Fruit fly (Drosophila melanogaster) whole organism, embryonic: ENCODE results near the gene BBS1.

ENCODE experiments used
- Adf1 ChIP-seq: fragments of 200-800 bp; sonication (Bioruptor generic); IDR thresholded peaks from 2 replicates; pipeline ENCODE4 v1.3.6; 2022; ENCODE audit warnings: missing biosample characterization, missing genetic modification characterization
- Awh ChIP-seq: fragments of 200-800 bp; sonication (Bioruptor generic); IDR thresholded peaks from 2 replicates; pipeline ENCODE4, ENCODE4 v1.3.6; 2022; ENCODE audit warnings: missing biosample characterization, missing genetic modification characterization
- CG11504 ChIP-seq: fragments of 200-800 bp; sonication (Bioruptor generic); optimal IDR thresholded peaks from 3 replicates; lab custom pipeline; 2019; ENCODE audit warnings: missing biosample characterization, mild to moderate bottlenecking, missing genetic modification characterization, moderate library complexity
- CG12104 ChIP-seq: fragments of 200-800 bp; sonication (Bioruptor generic); optimal IDR thresholded peaks from 3 replicates; lab custom pipeline; 2016; ENCODE audit warnings: missing biosample characterization, missing genetic modification characterization
- CG12219 ChIP-seq: fragments of 200-800 bp; sonication (Bioruptor generic); optimal IDR thresholded peaks from 3 replicates; lab custom pipeline; 2018; ENCODE audit warnings: missing biosample characterization, mild to moderate bottlenecking, missing genetic modification characterization
- CG12659 ChIP-seq: fragments of 200-800 bp; sonication (Bioruptor generic); optimal IDR thresholded peaks from 3 replicates; lab custom pipeline; 2017; ENCODE audit warnings: mild to moderate bottlenecking, missing biosample characterization, missing genetic modification reagents, missing genetic modification characterization
- CG15514 ChIP-seq: fragments of 200-800 bp; sonication (Bioruptor generic); optimal IDR thresholded peaks from 3 replicates; lab custom pipeline; 2017; ENCODE audit warnings: missing biosample characterization, missing genetic modification characterization, mild to moderate bottlenecking, moderate library complexity, missing genetic modification reagents
- CG16863 ChIP-seq: fragments of 200-800 bp; sonication (Bioruptor generic); optimal IDR thresholded peaks from 3 replicates; lab custom pipeline; 2016; ENCODE audit warnings: missing biosample characterization, missing genetic modification characterization
- CG18619 ChIP-seq: fragments of 200-800 bp; sonication (Bioruptor generic); optimal IDR thresholded peaks from 3 replicates; lab custom pipeline; 2017; ENCODE audit warnings: missing biosample characterization, mild to moderate bottlenecking, missing genetic modification characterization
- CG30403 ChIP-seq: fragments of 200-800 bp; sonication (Bioruptor generic); optimal IDR thresholded peaks from 3 replicates; lab custom pipeline; 2016; ENCODE audit warnings: missing biosample characterization, missing genetic modification characterization
- CG31365 ChIP-seq: fragments of 200-800 bp; sonication (Bioruptor generic); optimal IDR thresholded peaks from 2 replicates; lab custom pipeline; 2018; ENCODE audit warnings: missing biosample characterization, mild to moderate bottlenecking, missing genetic modification characterization
- CG32532 ChIP-seq: fragments of 200-800 bp; sonication (Bioruptor generic); IDR thresholded peaks from 2 replicates; pipeline ENCODE4 v1.3.6; 2022; ENCODE audit warnings: missing biosample characterization, missing genetic modification characterization
- CG4328 ChIP-seq: fragments of 200-800 bp; sonication (Bioruptor generic); optimal IDR thresholded peaks from 3 replicates; lab custom pipeline; 2017; ENCODE audit warnings: missing biosample characterization, missing genetic modification reagents, missing genetic modification characterization
- CG4820 ChIP-seq: fragments of 200-800 bp; sonication (Bioruptor generic); optimal IDR thresholded peaks from 3 replicates; lab custom pipeline; 2016; ENCODE audit warnings: missing biosample characterization, missing genetic modification characterization
- CG6791 ChIP-seq: fragments of 200-800 bp; sonication (Bioruptor generic); IDR thresholded peaks from 3 replicates; pipeline ENCODE4 v1.3.6; 2022; ENCODE audit warnings: missing biosample characterization, missing genetic modification characterization; ENCODE audit not compliant: partially characterized antibody
- CG7786 ChIP-seq: fragments of 200-800 bp; sonication (Bioruptor generic); optimal IDR thresholded peaks from 2 replicates; lab custom pipeline; 2016; ENCODE audit warnings: missing biosample characterization, missing genetic modification characterization
- CG8765 ChIP-seq: fragments of 200-800 bp; sonication (Bioruptor generic); IDR thresholded peaks from 2 replicates; pipeline ENCODE4 v1.3.6; 2022; ENCODE audit warnings: missing biosample characterization, missing genetic modification characterization
- CG9932 ChIP-seq: fragments of 200-800 bp; sonication (Bioruptor generic); IDR thresholded peaks from 2 replicates; pipeline ENCODE4 v1.3.6; 2022; ENCODE audit warnings: missing biosample characterization, missing genetic modification characterization
- D ChIP-seq, 2 experiments: fragments of 200-800 bp in 1 of 2; fragments of >200 bp in 1 of 2; sonication (Bioruptor generic) in 1 of 2; optimal IDR thresholded peaks; 2 replicates in 1 of 2; 3 replicates in 1 of 2; lab custom pipeline; 2017; ENCODE audit warnings: mild to moderate bottlenecking in 1 of 2, missing biosample characterization in 1 of 2, missing genetic modification characterization in 1 of 2, missing genetic modification reagents in 1 of 2
- Dek ChIP-seq: fragments of 200-800 bp; sonication (Bioruptor generic); optimal IDR thresholded peaks from 3 replicates; lab custom pipeline; 2019; ENCODE audit warnings: missing biosample characterization, mild to moderate bottlenecking, missing genetic modification characterization, moderate library complexity
- Doc2 ChIP-seq: fragments of 200-800 bp; sonication (Bioruptor generic); IDR thresholded peaks from 2 replicates; pipeline ENCODE4 v1.3.6; 2022; ENCODE audit warnings: missing biosample characterization, missing genetic modification characterization
- Eip74EF ChIP-seq, 2 experiments: fragments of 200-800 bp in 1 of 2; fragments of >200 bp in 1 of 2; sonication (Bioruptor generic) in 1 of 2; optimal IDR thresholded peaks; 2 replicates each; lab custom pipeline; 2017 to 2019; ENCODE audit warnings: missing biosample characterization in 2 of 2, missing genetic modification characterization in 2 of 2, mild to moderate bottlenecking in 1 of 2, moderate library complexity in 1 of 2
- Hmr ChIP-seq: fragments of 200-800 bp; sonication (Bioruptor generic); optimal IDR thresholded peaks from 3 replicates; lab custom pipeline; 2017; ENCODE audit warnings: mild to moderate bottlenecking, missing biosample characterization, missing genetic modification reagents, missing genetic modification characterization
- Hmx ChIP-seq: fragments of 200-800 bp; sonication (Bioruptor generic); optimal IDR thresholded peaks from 2 replicates; lab custom pipeline; 2016; ENCODE audit warnings: missing biosample characterization, missing genetic modification characterization
- Meics ChIP-seq: fragments of 200-800 bp; sonication (Bioruptor generic); optimal IDR thresholded peaks from 2 replicates; lab custom pipeline; 2017; ENCODE audit warnings: missing biosample characterization, mild to moderate bottlenecking, missing genetic modification characterization
- NFAT ChIP-seq: fragments of 200-800 bp; sonication (Bioruptor generic); IDR thresholded peaks from 2 replicates; pipeline ENCODE4 v1.3.6; 2022; ENCODE audit warnings: missing biosample characterization, missing genetic modification characterization
- Rx ChIP-seq: fragments of 200-800 bp; sonication (Bioruptor generic); IDR thresholded peaks from 2 replicates; pipeline ENCODE4 v1.3.6; 2022; ENCODE audit warnings: missing biosample characterization, missing genetic modification characterization
- Sin3A ChIP-seq: fragments of >200 bp; optimal IDR thresholded peaks from 2 replicates; lab custom pipeline; 2018
- Six4 ChIP-seq: fragments of 200-800 bp; sonication (Bioruptor generic); optimal IDR thresholded peaks from 2 replicates; lab custom pipeline; 2016; ENCODE audit warnings: missing biosample characterization, missing genetic modification characterization
- Sry-β ChIP-seq: fragments of 200-800 bp; sonication (Bioruptor generic); optimal IDR thresholded peaks from 2 replicates; lab custom pipeline; 2018; ENCODE audit warnings: missing biosample characterization, mild to moderate bottlenecking, missing genetic modification characterization, moderate library complexity
- Stat92E ChIP-seq, 3 experiments: fragments of >200 bp in 2 of 3; fragments of 200-800 bp in 1 of 3; sonication (Bioruptor generic) in 1 of 3; optimal IDR thresholded peaks; 2 replicates each; lab custom pipeline; 2017 to 2019; ENCODE audit warnings: missing biosample characterization in 3 of 3, missing genetic modification characterization in 3 of 3, mild to moderate bottlenecking in 1 of 3, moderate library complexity in 1 of 3
- Vsx1 ChIP-seq: fragments of 200-800 bp; sonication (Bioruptor generic); optimal IDR thresholded peaks from 2 replicates; lab custom pipeline; 2017; ENCODE audit warnings: missing biosample characterization, mild to moderate bottlenecking, missing genetic modification characterization, missing genetic modification reagents
- ac ChIP-seq: fragments of 200-800 bp; sonication (Bioruptor generic); optimal IDR thresholded peaks from 3 replicates; lab custom pipeline; 2017; ENCODE audit warnings: missing biosample characterization, mild to moderate bottlenecking, missing genetic modification characterization
- amos ChIP-seq: fragments of 200-800 bp; sonication (Bioruptor generic); IDR thresholded peaks from 2 replicates; pipeline ENCODE4 v1.3.6; 2022; ENCODE audit warnings: missing biosample characterization, missing genetic modification characterization; ENCODE audit not compliant: partially characterized antibody
- ara ChIP-seq: fragments of 200-800 bp; sonication (Bioruptor generic); IDR thresholded peaks from 2 replicates; pipeline ENCODE4 v1.3.6; 2022; ENCODE audit warnings: missing biosample characterization, missing genetic modification characterization
- bcd ChIP-seq: fragments of 200-800 bp; sonication (Bioruptor generic); optimal IDR thresholded peaks from 2 replicates; lab custom pipeline; 2017; ENCODE audit warnings: missing biosample characterization, mild to moderate bottlenecking, missing genetic modification characterization
- dpn ChIP-seq, 2 experiments: fragments of 200-800 bp; sonication (Bioruptor generic); optimal IDR thresholded peaks; 3 replicates each; lab custom pipeline; 2016; ENCODE audit warnings: missing biosample characterization in 2 of 2, missing genetic modification characterization in 2 of 2
- eve ChIP-seq, 2 experiments: fragments of >200 bp; optimal IDR thresholded peaks; 2 replicates each; lab custom pipeline; 2017; ENCODE audit warnings: missing biosample characterization in 2 of 2, missing genetic modification characterization in 2 of 2
- exex ChIP-seq: fragments of 200-800 bp; sonication (Bioruptor generic); optimal IDR thresholded peaks from 4 replicates; lab custom pipeline; 2018; ENCODE audit warnings: missing biosample characterization, mild to moderate bottlenecking, missing genetic modification characterization, moderate library complexity
- fd3F ChIP-seq: fragments of 200-800 bp; sonication (Bioruptor generic); optimal IDR thresholded peaks from 2 replicates; lab custom pipeline; 2018; ENCODE audit warnings: missing biosample characterization, mild to moderate bottlenecking, missing genetic modification characterization, moderate library complexity
- fd64A ChIP-seq: fragments of 200-800 bp; sonication (Bioruptor generic); optimal IDR thresholded peaks from 3 replicates; lab custom pipeline; 2018; ENCODE audit warnings: missing biosample characterization, mild to moderate bottlenecking, missing genetic modification characterization
- gcm ChIP-seq: fragments of 200-800 bp; sonication (Bioruptor generic); optimal IDR thresholded peaks from 2 replicates; lab custom pipeline; 2019; ENCODE audit warnings: missing biosample characterization, mild to moderate bottlenecking, missing genetic modification characterization, moderate library complexity
- ken ChIP-seq: fragments of 200-800 bp; sonication (Bioruptor generic); IDR thresholded peaks from 3 replicates; pipeline ENCODE4 v1.3.6; 2022; ENCODE audit warnings: missing biosample characterization, missing genetic modification characterization
- onecut ChIP-seq: fragments of 200-800 bp; sonication (Bioruptor generic); IDR thresholded peaks from 2 replicates; pipeline ENCODE4 v1.3.6; 2022; ENCODE audit warnings: missing biosample characterization, missing genetic modification characterization
- ranshi ChIP-seq: fragments of 200-800 bp; sonication (Bioruptor generic); IDR thresholded peaks from 2 replicates; pipeline ENCODE4 v1.3.6; 2022; ENCODE audit warnings: missing biosample characterization, missing genetic modification characterization
- sens ChIP-seq: fragments of 200-800 bp; sonication (Bioruptor generic); peaks from one replicate; lab custom pipeline; 2016; ENCODE audit warnings: missing biosample characterization, missing genetic modification characterization
- seq ChIP-seq: fragments of 200-800 bp; sonication (Bioruptor generic); IDR thresholded peaks from 2 replicates; pipeline ENCODE4 v1.3.6; 2022; ENCODE audit warnings: missing biosample characterization, missing genetic modification characterization
- tin ChIP-seq: fragments of 200-800 bp; sonication (Bioruptor generic); optimal IDR thresholded peaks from 3 replicates; lab custom pipeline; 2016; ENCODE audit warnings: missing biosample characterization, missing genetic modification characterization
- unpg ChIP-seq: fragments of 200-800 bp; sonication (Bioruptor generic); optimal IDR thresholded peaks from 3 replicates; lab custom pipeline; 2018; ENCODE audit warnings: missing biosample characterization, mild to moderate bottlenecking, missing genetic modification characterization, moderate library complexity
- z ChIP-seq: fragments of 200-800 bp; sonication (Bioruptor generic); IDR thresholded peaks from 3 replicates; pipeline ENCODE4 v1.3.6; 2022; ENCODE audit warnings: missing biosample characterization, missing genetic modification characterization

BBS1 gene

DNA sequence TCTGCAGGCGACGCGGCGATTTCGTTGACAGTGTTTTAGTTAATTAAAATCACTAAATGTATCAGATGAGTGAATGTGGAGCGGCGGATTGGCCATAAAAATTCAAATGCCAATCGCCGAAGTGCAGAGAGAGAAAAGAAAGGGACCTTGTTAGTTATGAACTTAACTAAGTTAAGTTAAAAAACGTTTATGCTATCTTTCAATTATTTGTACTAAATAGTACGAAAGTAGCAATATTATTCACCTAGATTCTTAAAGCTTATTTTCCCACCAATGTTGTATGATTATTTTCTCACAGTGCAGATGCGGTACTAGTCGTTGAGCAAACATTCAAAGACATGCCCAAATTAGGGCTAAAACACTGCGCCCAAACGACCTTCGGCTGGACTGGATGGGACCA lies 34.9 kb upstream of the BBS1 start (continued):
- peak; percentile 30 for TF ChIP-seq CG15514 (GFP tag; lab: Kevin White, UChicago)
- peak; percentile 60 for TF ChIP-seq CG30403
- no peak for TF ChIP-seq fd64A (GFP tag; lab: Kevin White, UChicago)
- TF ChIP-seq CG8765: no peak
- peak; percentile 85 for TF ChIP-seq CG11504 (tag; lab: Kevin White, UChicago)
- peak; percentile 17 for TF ChIP-seq CG7786
- TF ChIP-seq ara: peak; percentile 64
- peak; percentile 25 for TF ChIP-seq Six4 (GFP tag; lab: Kevin White, UChicago)
- TF ChIP-seq CG32532: peak; percentile 59
- no peak for TF ChIP-seq ac (GFP tag; lab: Kevin White, UChicago)
- TF ChIP-seq CG31365: peak; percentile 9
- TF ChIP-seq Rx: peak; percentile 67
- peak; percentile 19 for TF ChIP-seq CG12659
- TF ChIP-seq Vsx1 (GFP tag; lab: Kevin White, UChicago): peak; percentile 25
- peak; percentile 73; the same call in 1 of the 2 replicates for TF ChIP-seq Awh (GFP tag; lab: Robert Waterston, UW)
- no peak for TF ChIP-seq CG6791 (GFP tag; lab: Robert Waterston, UW)
- TF ChIP-seq Stat92E (GFP tag; optimal IDR thresholded peaks at IDR 0.05; lab: Kevin White, UChicago): no peak
- TF ChIP-seq Adf1 (GFP tag; lab: Robert Waterston, UW): no peak
- peak; percentile 48 for TF ChIP-seq Hmr
- peak in 1 of 2 experiments; percentile 81 for TF ChIP-seq eve (GFP tag; optimal IDR thresholded peaks at IDR 0.05; lab: Kevin White, UChicago)
- no peak for TF ChIP-seq NFAT (GFP tag; lab: Robert Waterston, UW)
- no peak for TF ChIP-seq Dek (tag; lab: Kevin White, UChicago)
- TF ChIP-seq ken (GFP tag; lab: Robert Waterston, UW): peak; percentile 39; the same call in 1 of the 3 replicates
- peak; percentile 34 for TF ChIP-seq gcm (GFP tag; lab: Kevin White, UChicago)
- TF ChIP-seq Meics: peak; percentile 69
- TF ChIP-seq seq (GFP tag; lab: Robert Waterston, UW): peak; percentile 40; the same call in 1 of the 2 replicates
- no peak for TF ChIP-seq Doc2 (GFP tag; lab: Robert Waterston, UW)
- TF ChIP-seq CG12219 (GFP tag; lab: Kevin White, UChicago): peak; percentile 51
- TF ChIP-seq CG18619 (GFP tag; lab: Kevin White, UChicago): no peak
- TF ChIP-seq z (GFP tag; lab: Robert Waterston, UW): no peak
- no peak for TF ChIP-seq D (optimal IDR thresholded peaks at IDR 0.05; lab: Kevin White, UChicago)
- TF ChIP-seq D (GFP tag; optimal IDR thresholded peaks at IDR 0.05; lab: Kevin White, UChicago): peak; percentile 37
- peak; percentile 9 for TF ChIP-seq fd3F
- peak; percentile 20 for TF ChIP-seq exex
- TF ChIP-seq sens (GFP tag; lab: Kevin White, UChicago): peak; percentile 94
- no peak for TF ChIP-seq amos (GFP tag; lab: Robert Waterston, UW)
- peak; percentile 27 for TF ChIP-seq CG12104
- no peak for TF ChIP-seq Sry-β (GFP tag; lab: Kevin White, UChicago)
- no peak for TF ChIP-seq Hmx
- TF ChIP-seq CG4328 (GFP tag; lab: Kevin White, UChicago): no peak
- peak; percentile 69 for TF ChIP-seq CG4820
- peak; percentile 72 for TF ChIP-seq unpg (GFP tag; lab: Kevin White, UChicago)
- TF ChIP-seq Sin3A (lab: Kevin White, UChicago): no peak
- TF ChIP-seq onecut (GFP tag; lab: Robert Waterston, UW): peak; percentile 59
- TF ChIP-seq CG9932 (GFP tag; lab: Robert Waterston, UW): no peak
- TF ChIP-seq ranshi (GFP tag; lab: Robert Waterston, UW): peak; percentile 58; the same call in 1 of the 2 replicates
- TF ChIP-seq bcd (GFP tag; lab: Kevin White, UChicago): peak; percentile 46
- TF ChIP-seq tin (GFP tag; lab: Kevin White, UChicago): peak; percentile 56
- peak in 1 of 2 experiments; percentile 73 for TF ChIP-seq Eip74EF (GFP tag; optimal IDR thresholded peaks at IDR 0.05; lab: Kevin White, UChicago)
- TF ChIP-seq CG16863 (GFP tag; lab: Kevin White, UChicago): peak; percentile 27
- TF ChIP-seq dpn (GFP tag; optimal IDR thresholded peaks at IDR 0.05; lab: Kevin White, UChicago): peak; percentile 57 to 74
